Worm (Caenorhabditis elegans) whole organism, late embryonic: ENCODE measurements around the gene Y55F3AM.9.

ENCODE experiments used
- C38D4.7 ChIP-seq: fragments of 200-800 bp; sonication (Bioruptor generic); optimal IDR thresholded peaks from 2 replicates; lab custom pipeline; 2018; ENCODE audit warnings: mild to moderate bottlenecking, missing genetic modification characterization, moderate library complexity, missing compliant biosample characterization
- K09A11.1 ChIP-seq: sonication (generic microtip); optimal IDR thresholded peaks from 2 replicates; lab custom pipeline; 2017; ENCODE audit warnings: antibody characterized with exemption, mild to moderate bottlenecking, missing genetic modification characterization, missing compliant biosample characterization; ENCODE audit not compliant: insufficient read depth
- ahr-1 ChIP-seq: sonication (generic microtip); optimal IDR thresholded peaks from 2 replicates; lab custom pipeline; 2016; ENCODE audit warnings: missing genetic modification characterization, missing compliant biosample characterization
- ama-1 ChIP-seq: fragments of 150-350 bp; optimal IDR thresholded peaks from 2 replicates; lab custom pipeline; 2014
- ceh-18 ChIP-seq: sonication (generic microtip); optimal IDR thresholded peaks from 2 replicates; lab custom pipeline; 2016; ENCODE audit warnings: missing genetic modification characterization, missing compliant biosample characterization
- ceh-22 ChIP-seq: sonication (generic microtip); optimal IDR thresholded peaks from 2 replicates; lab custom pipeline; 2017; ENCODE audit warnings: missing biosample characterization, missing genetic modification characterization
- ceh-31 ChIP-seq: sonication (generic microtip); optimal IDR thresholded peaks from 2 replicates; lab custom pipeline; 2016; ENCODE audit warnings: missing genetic modification characterization, missing compliant biosample characterization
- ceh-34 ChIP-seq: sonication (generic microtip); optimal IDR thresholded peaks from 2 replicates; lab custom pipeline; 2016; ENCODE audit warnings: mild to moderate bottlenecking, missing genetic modification characterization, missing compliant biosample characterization
- ceh-48 ChIP-seq: sonication (generic microtip); optimal IDR thresholded peaks from 2 replicates; lab custom pipeline; 2016; ENCODE audit warnings: missing genetic modification characterization, inconsistent platforms, missing compliant biosample characterization
- ceh-6 ChIP-seq: fragments of 200-800 bp; sonication (Bioruptor generic); optimal IDR thresholded peaks from 2 replicates; lab custom pipeline; 2018; ENCODE audit warnings: mild to moderate bottlenecking, missing genetic modification characterization, missing compliant biosample characterization
- ceh-9 ChIP-seq: sonication (generic microtip); optimal IDR thresholded peaks from 2 replicates; lab custom pipeline; 2016; ENCODE audit warnings: mild to moderate bottlenecking, missing genetic modification characterization, inconsistent platforms, missing compliant biosample characterization
- dmd-4 ChIP-seq: sonication (generic microtip); optimal IDR thresholded peaks from 2 replicates; lab custom pipeline; 2016; ENCODE audit warnings: borderline replicate concordance, missing genetic modification characterization, missing compliant biosample characterization
- elt-2 ChIP-seq: sonication (generic microtip); optimal IDR thresholded peaks from 2 replicates; lab custom pipeline; 2016; ENCODE audit warnings: missing genetic modification reagents, missing genetic modification characterization, missing compliant biosample characterization
- elt-4 ChIP-seq: sonication (generic microtip); optimal IDR thresholded peaks from 2 replicates; lab custom pipeline; 2016; ENCODE audit warnings: missing genetic modification characterization, missing compliant biosample characterization
- ets-4 ChIP-seq: sonication (generic microtip); optimal IDR thresholded peaks from 2 replicates; lab custom pipeline; 2016; ENCODE audit warnings: missing genetic modification characterization, missing compliant biosample characterization
- fax-1 ChIP-seq: sonication (generic microtip); optimal IDR thresholded peaks from 2 replicates; lab custom pipeline; 2016; ENCODE audit warnings: missing genotype, missing genetic modification characterization, missing compliant biosample characterization
- hlh-13 ChIP-seq: fragments of 200-800 bp; sonication (Bioruptor generic); optimal IDR thresholded peaks from 2 replicates; lab custom pipeline; 2018; ENCODE audit warnings: mild to moderate bottlenecking, missing genetic modification characterization, missing compliant biosample characterization
- hlh-6 ChIP-seq: sonication (generic microtip); optimal IDR thresholded peaks from 2 replicates; lab custom pipeline; 2016; ENCODE audit warnings: missing genotype, missing genetic modification characterization, missing compliant biosample characterization
- mec-3 ChIP-seq: sonication (generic microtip); optimal IDR thresholded peaks from 2 replicates; lab custom pipeline; 2016; ENCODE audit warnings: borderline replicate concordance, missing genetic modification characterization, missing compliant biosample characterization
- nfya-1 ChIP-seq: sonication (generic microtip); optimal IDR thresholded peaks from 2 replicates; lab custom pipeline; 2017; ENCODE audit warnings: missing genetic modification characterization, mild to moderate bottlenecking, missing compliant biosample characterization, antibody characterized with exemption, moderate library complexity
- npax-4 ChIP-seq: sonication (generic microtip); optimal IDR thresholded peaks from 2 replicates; lab custom pipeline; 2016; ENCODE audit warnings: missing genetic modification characterization, missing compliant biosample characterization
- pag-3 ChIP-seq: sonication (generic microtip); optimal IDR thresholded peaks from 2 replicates; lab custom pipeline; 2016; ENCODE audit warnings: missing compliant biosample characterization, missing genetic modification characterization, borderline replicate concordance
- pax-1 ChIP-seq: fragments of 150-350 bp; optimal IDR thresholded peaks from 2 replicates; lab custom pipeline; 2014; ENCODE audit warnings: missing biosample characterization, missing genetic modification characterization
- pha-4 ChIP-seq: fragments of 150-350 bp; optimal IDR thresholded peaks from 2 replicates; lab custom pipeline; 2018; ENCODE audit warnings: missing biosample characterization, missing genetic modification reagents, missing genetic modification characterization
- pros-1 ChIP-seq: fragments of 150-350 bp; optimal IDR thresholded peaks from 2 replicates; lab custom pipeline; 2014; ENCODE audit warnings: missing biosample characterization, missing genetic modification reagents, missing genetic modification characterization
- syd-9 ChIP-seq: sonication (generic microtip); optimal IDR thresholded peaks from 2 replicates; lab custom pipeline; 2016; ENCODE audit warnings: mild to moderate bottlenecking, missing genetic modification characterization, moderate library complexity, missing compliant biosample characterization
- ttx-3 ChIP-seq: sonication (generic microtip); optimal IDR thresholded peaks from 2 replicates; lab custom pipeline; 2016; ENCODE audit warnings: missing genetic modification reagents, missing genetic modification characterization, missing compliant biosample characterization
- unc-55 ChIP-seq: sonication (generic microtip); optimal IDR thresholded peaks from 2 replicates; lab custom pipeline; 2017; ENCODE audit warnings: missing biosample characterization, missing genetic modification reagents, missing genetic modification characterization
- unc-86 ChIP-seq: sonication (generic microtip); optimal IDR thresholded peaks from 2 replicates; lab custom pipeline; 2016; ENCODE audit warnings: missing genetic modification characterization, missing compliant biosample characterization

Y55F3AM.9 gene

DNA sequence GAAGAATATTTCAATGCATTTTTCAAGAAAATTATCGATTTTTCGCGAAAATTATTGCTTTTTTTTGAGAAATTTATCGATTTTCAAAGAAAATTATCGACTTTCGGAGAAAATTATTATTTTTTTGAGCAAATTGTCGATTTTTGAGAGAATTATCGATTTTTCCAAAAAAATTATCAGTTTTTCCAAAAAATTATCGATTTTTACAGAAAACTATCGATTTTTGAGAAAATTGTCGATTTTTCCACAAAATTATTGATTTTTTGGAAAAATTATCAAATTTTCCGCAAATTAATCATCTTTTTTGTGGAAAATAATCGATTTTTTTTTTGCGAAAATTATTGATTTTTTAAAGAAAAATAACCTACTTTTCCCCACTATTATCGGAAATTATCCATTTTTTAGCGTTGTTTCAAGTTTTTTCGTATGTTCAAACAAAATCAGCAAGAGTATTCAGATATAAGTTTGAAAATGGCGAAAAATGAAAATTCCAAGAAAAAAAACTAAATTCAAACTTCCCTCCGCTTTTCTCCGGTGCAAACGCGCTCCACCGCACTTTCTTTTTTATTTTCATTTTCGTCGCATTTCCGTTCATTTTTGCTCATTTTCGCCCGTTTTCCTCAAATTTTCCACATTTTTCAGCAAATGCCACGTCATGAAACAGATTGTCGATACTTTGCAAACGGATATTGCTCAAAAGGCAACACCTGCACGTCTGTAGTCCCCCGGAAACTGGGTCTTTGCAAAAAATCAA, 17.7 kb downstream of the Y55F3AM.9 start, which contains the start of gene lep-2:
Gene lep-2, plus strand, starts transcription at position 637 of the 754 bp plus-strand sequence.
- peak; percentile 10 for TF ChIP-seq nfya-1
- no peak for TF ChIP-seq ceh-31
- TF ChIP-seq ceh-48 (tag; lab: Kevin White, UChicago), result peak; percentile 79

- TF ChIP-seq pha-4 (tag; lab: Kevin White, UChicago) (no peak), ama-1 (lab: Kevin White, UChicago) (no peak), elt-4 (tag; lab: Kevin White, UChicago) (no peak), hlh-6 (tag; lab: Kevin White, UChicago) (no peak), pros-1 (no peak), C38D4.7 (GFP tag; lab: Kevin White, UChicago) (no peak), ceh-9 (tag; lab: Kevin White, UChicago) (no peak), fax-1 (tag; lab: Kevin White, UChicago) (no peak), dmd-4 (tag; lab: Kevin White, UChicago) (no peak), K09A11.1 (no peak), ets-4 (tag; lab: Kevin White, UChicago) (no peak), ttx-3 (tag; lab: Kevin White, UChicago) (no peak), pag-3 (tag; lab: Kevin White, UChicago) (no peak), ahr-1 (tag; lab: Kevin White, UChicago) (no peak)
Measured at ce11 chrIV:991181-991642, 18.3 kb downstream of the Y55F3AM.9 start.

DNA sequence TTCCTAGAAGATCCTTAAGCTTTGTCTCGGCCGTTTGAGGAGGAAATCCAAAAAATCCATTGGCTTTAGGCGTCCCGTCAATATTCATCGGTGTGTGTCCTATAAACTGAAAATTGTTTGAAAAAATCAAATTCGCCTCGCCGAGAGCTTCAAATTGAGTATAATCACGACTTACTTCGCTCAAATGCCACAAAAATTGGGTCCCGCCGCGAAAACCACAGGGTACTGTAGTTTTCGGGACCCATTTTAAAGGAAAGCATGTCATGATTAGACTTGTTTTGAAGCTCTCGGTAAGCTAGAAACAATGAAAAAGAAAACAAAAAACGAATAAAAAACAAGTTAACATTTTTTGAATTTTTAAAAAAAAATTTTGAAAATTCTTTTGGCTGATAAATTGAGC, 19.2 kb downstream of the Y55F3AM.9 start, which contains the start of gene egrh-2:
Gene egrh-2, minus strand, starts transcription at position 101 of the 400 bp plus-strand sequence.
- no peak for TF ChIP-seq hlh-13 (GFP tag; lab: Kevin White, UChicago)
- TF ChIP-seq unc-86 (tag; lab: Kevin White, UChicago), result no peak
- TF ChIP-seq pax-1 (tag; lab: Kevin White, UChicago), result no peak
- TF ChIP-seq unc-55 (GFP tag; lab: Kevin White, UChicago), result no peak
- TF ChIP-seq ceh-34 (tag; lab: Kevin White, UChicago), result no peak
- no peak for TF ChIP-seq npax-4 (tag; lab: Kevin White, UChicago)
- TF ChIP-seq, all 69 proteins: peak for 0

ce11 chrIV:983558-983957, 26.0 kb downstream of the Y55F3AM.9 start:
- TF ChIP-seq ceh-48 (tag; lab: Kevin White, UChicago), result peak; percentile 91
- TF ChIP-seq C38D4.7 (GFP tag; lab: Kevin White, UChicago), result no peak

DNA sequence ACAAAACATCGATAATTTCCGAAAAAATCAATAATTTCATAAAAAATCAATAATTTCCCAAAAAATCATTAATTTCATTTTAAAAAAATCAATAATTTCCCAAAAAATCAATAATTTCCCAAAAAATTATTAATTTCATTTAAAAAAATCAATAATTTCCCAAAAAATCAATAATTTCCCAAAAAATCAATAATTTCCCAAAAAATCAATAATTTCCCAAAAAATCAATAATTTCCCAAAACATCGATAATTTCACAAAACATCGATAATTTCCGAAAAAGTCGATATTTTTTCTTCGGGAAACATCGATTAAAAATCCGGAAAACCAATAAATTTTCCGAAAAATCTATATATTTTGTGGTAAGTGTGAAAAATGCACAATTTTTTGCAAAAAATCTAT, 31.2 kb downstream of the Y55F3AM.9 start:
- peak; percentile 79 for TF ChIP-seq ceh-48 (tag; lab: Kevin White, UChicago)

- TF ChIP-seq ceh-48 (tag; lab: Kevin White, UChicago), result peak; percentile 60
- TF ChIP-seq, all 69 proteins: peak for 1; not testable (repeated sequence) for 68
Measured at ce11 chrIV:977793-978192, 31.7 kb downstream of the Y55F3AM.9 start.

DNA sequence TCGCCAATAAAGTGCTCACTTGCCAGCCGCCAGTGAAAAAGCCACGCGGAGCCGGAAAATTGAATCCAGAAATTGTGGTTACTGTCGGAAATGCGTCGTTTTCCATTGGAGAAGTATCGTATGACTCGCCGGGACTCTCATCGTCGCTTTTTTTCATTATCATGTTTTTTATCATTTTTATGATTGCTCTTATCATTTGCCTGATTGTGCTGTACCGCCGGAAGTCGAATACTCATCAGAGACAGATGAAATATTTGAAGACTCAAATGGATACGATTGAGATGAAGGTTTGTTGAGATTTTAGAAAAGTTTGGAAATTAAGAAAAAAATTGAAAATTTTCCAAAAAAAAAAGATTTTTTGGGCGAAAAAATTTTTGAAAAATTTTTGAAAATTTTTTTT, 33.2 kb downstream of the Y55F3AM.9 start:
- TF ChIP-seq elt-2, result peak; percentile 88
- no peak for TF ChIP-seq mec-3
- TF ChIP-seq, all 69 proteins: peak for 1

DNA sequence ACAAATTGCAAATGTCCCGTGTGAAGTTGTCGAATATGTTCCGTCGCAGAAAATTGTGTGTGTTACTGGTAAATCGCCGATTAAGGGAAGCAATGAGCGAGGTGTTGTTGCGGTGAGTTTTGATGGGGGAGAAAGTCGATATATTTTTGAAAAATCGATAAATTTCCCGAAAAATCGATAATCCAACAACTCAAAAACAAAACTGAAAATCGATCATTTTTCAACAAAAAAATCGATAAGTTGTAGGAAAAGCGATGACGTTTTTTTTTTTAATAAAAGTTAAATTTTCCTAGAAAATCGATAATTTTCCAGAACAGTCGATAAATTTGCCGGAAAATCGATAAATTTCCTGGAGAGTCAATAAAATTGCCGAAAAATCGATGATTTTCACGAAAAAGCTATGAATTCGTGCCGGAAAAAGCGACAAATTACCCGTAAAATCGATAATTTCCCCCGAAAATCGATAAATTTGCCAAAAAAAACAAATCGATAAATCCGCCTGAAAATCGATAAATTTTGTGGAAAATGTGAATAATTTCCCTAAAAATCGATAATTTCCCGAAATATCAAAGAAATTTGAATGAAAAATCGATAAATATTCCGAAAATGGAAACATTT, 36.6 kb downstream of the Y55F3AM.9 start:
- TF ChIP-seq ceh-9 (tag; lab: Kevin White, UChicago) (no peak), ceh-6 (GFP tag; lab: Kevin White, UChicago) (no peak), ceh-22 (no peak), ceh-18 (tag; lab: Kevin White, UChicago) (no peak), syd-9 (tag; lab: Kevin White, UChicago) (no peak), ceh-48 (tag; lab: Kevin White, UChicago) (peak; percentile 55)
